Worm (Caenorhabditis elegans) whole organism, midembryonic: ENCODE results near the gene unc-25.

ENCODE experiments used
- T22C8.4 ChIP-seq: fragments of 200-800 bp; sonication (Bioruptor generic); IDR thresholded peaks from 2 replicates; pipeline ENCODE4 v1.3.6; 2022; ENCODE audit warnings: missing genetic modification characterization, missing compliant biosample characterization
- cog-1 ChIP-seq: sonication (generic microtip); optimal IDR thresholded peaks from 2 replicates; lab custom pipeline; 2016; ENCODE audit warnings: missing genetic modification characterization, missing compliant biosample characterization
- flt-1 ChIP-seq: fragments of 200-800 bp; sonication (Bioruptor generic); IDR thresholded peaks from 2 replicates; pipeline ENCODE4 v1.3.6; 2022; ENCODE audit warnings: missing genetic modification characterization, missing compliant biosample characterization
- klf-2 ChIP-seq: fragments of 200-800 bp; sonication (Bioruptor generic); conservative IDR thresholded peaks from 2 replicates; pipeline ENCODE4 v1.3.6; 2022; ENCODE audit warnings: missing genetic modification reagents, missing genetic modification characterization, missing compliant biosample characterization
- med-1 ChIP-seq: sonication (generic microtip); optimal IDR thresholded peaks from 2 replicates; lab custom pipeline; 2017; ENCODE audit warnings: missing genetic modification characterization, mild to moderate bottlenecking, missing compliant biosample characterization, antibody characterized with exemption, missing genetic modification reagents; ENCODE audit not compliant: insufficient read depth
- tab-1 ChIP-seq: fragments of 200-800 bp; sonication (Bioruptor generic); IDR thresholded peaks from 2 replicates; pipeline ENCODE4 v1.3.6; 2022; ENCODE audit warnings: missing genetic modification characterization, missing compliant biosample characterization
- ztf-23 ChIP-seq: fragments of 200-800 bp; sonication (Bioruptor generic); IDR thresholded peaks from 2 replicates; pipeline ENCODE4 v1.3.6; 2022; ENCODE audit warnings: missing genetic modification reagents, missing genetic modification characterization, missing compliant biosample characterization
- ztf-29 ChIP-seq: fragments of 200-800 bp; sonication (Bioruptor generic); IDR thresholded peaks from 2 replicates; pipeline ENCODE4 v1.3.6; 2022; ENCODE audit warnings: missing genetic modification reagents, missing genetic modification characterization, missing compliant biosample characterization

DNA sequence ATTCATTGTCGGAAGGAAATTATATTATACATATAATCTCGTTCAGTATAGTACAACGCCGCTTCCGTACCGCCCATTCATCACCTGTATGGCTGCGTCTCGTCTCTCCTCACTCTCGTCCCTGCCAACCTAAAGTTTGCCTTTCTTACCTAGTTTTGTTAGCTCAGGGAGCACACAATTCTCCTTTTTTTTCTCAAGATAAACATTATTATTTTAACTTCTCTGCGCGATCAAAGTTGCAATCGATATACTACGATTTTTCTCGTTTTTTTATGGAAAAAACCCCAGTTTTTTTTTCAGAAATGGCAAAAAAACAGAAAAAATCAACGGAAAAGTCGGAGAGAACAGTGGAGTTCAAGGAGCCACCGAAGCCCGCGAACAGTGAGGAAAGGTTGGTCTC lies 8.0 kb upstream of the unc-25 start, which contains the start of gene epg-3:
- no peak for TF ChIP-seq T22C8.4
- no peak for TF ChIP-seq ztf-23
- no peak for TF ChIP-seq tab-1 (GFP tag; lab: Robert Waterston, UW)
- TF ChIP-seq med-1 (GFP tag; lab: Kevin White, UChicago) = no peak
- TF ChIP-seq klf-2 (GFP tag; lab: Robert Waterston, UW) = no peak
- no peak for TF ChIP-seq flt-1 (GFP tag; lab: Robert Waterston, UW)
- TF ChIP-seq ztf-29 (GFP tag; lab: Robert Waterston, UW) = no peak
- TF ChIP-seq cog-1 (tag; lab: Kevin White, UChicago) = no peak
